Fruit fly (Drosophila melanogaster): ENCODE data around the gene CG43169.

The CG43169 gene

DNA sequence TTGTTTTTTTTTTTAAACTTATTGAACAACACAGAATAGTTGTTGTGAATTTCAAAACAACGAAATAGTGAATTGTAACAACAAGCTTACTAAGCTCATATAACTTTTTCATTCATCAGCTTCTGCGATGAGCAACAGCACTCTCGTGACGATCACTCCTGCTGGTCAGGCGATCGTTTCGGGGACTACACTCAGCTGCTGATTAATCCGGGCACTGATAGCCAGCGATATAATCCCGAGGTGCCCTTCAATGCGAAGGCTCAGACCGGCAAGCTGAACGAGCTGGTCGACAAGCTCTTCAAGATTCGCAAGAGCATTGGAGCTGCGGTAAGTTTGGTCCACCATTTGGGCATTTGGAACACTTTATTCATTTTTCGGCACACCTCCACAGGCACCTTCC is at the start of gene CG43169:
Gene CG43169, minus strand, starts transcription at position 101 of the 400 bp plus-strand sequence.
- TF ChIP-seq CG17801 (GFP tag; optimal IDR thresholded peaks at IDR 0.05; ENCODE audit: partially characterized antibody), result no peak

DNA sequence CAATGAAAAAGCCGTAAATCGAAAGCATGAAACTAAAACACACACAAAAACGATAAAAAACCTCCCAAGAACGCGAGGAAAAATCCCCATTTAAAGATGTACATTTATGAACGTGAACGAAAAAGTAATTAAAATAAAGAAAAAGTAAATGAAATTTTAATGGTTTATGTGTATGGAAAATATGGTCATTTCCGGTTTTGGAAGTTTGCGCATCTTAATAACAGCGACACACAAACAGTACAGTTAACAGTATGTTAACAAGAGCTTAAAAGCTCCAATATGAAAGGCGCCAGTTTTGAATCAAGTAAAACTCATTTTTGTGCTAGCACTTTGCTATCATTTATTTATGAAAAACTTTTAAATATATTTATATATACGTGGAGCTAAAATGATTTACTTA is 43.5 kb upstream of the CG43169 start:
- peak; percentile 49 for TF ChIP-seq CG17801 (GFP tag; optimal IDR thresholded peaks at IDR 0.05; ENCODE audit: partially characterized antibody)

DNA sequence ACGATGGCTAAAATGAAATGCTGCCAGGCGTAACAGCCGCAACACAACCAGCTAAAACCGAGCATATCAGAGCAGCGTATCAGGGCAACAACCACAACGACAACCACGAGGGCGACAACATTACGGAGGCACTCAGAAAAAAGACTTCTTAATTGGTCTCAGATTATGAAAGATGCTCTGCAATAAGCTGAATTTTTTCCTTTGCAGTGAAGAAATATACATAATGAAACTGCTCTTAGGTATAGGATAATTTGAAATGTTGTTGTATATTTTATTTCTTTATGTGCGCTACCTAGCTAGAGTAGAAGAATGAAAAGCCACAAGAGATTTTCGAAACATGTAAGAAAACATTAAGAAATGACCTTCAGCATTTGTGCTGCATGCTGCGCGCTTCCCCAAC is 41.1 kb upstream of the CG43169 start:
- no peak for TF ChIP-seq CG17801 (GFP tag; optimal IDR thresholded peaks at IDR 0.05; ENCODE audit: partially characterized antibody)

dm6 chr3L:8925679-8926078 is 37.2 kb upstream of the CG43169 start:
- no peak for TF ChIP-seq CG17801 (GFP tag; optimal IDR thresholded peaks at IDR 0.05; ENCODE audit: partially characterized antibody)

DNA sequence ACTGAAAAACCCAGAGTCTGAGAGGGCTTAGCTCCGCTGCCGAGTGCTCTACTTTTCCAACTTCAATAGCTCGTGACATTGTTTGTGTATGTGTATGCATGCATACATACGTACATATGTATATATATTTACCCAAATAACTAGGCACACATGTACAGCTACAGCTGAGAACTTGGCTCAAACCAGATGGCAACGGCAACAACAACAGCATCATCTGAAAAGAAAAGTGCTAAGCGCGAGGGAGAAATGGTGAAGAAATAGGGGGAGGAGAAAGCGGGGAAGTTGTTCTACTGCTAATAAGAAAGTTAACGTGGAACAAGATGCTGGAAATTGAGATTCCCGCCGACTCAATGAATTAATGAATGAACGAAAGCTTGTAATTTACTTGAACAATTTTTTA is 36.6 kb upstream of the CG43169 start:
- TF ChIP-seq CG17801 (GFP tag; optimal IDR thresholded peaks at IDR 0.05; ENCODE audit: partially characterized antibody), result no peak

DNA sequence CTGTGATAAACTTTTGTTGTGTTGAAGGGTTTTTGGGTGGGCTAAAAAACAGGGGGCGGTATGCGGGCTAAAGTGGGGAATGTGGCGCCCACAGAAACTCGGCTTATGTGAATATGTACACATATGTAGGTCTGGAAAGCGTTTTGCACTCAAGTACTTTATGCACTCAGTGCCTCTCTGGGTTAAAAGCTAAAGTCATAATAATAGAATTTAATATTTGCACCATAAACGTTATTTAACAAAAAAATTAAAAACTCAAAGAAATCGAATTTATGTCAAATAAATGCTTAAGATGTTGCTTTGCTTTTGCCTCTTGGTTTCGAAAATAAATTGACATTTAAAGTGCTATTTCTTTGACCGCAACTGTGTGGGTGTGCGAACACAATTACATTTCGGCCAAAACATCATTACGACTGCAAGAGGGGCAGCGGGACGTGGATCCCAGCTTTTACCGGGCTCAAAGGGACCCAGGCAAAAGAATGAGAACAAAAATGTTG is 36.0 kb upstream of the CG43169 start:
- no peak for TF ChIP-seq CG17801 (GFP tag; optimal IDR thresholded peaks at IDR 0.05; ENCODE audit: partially characterized antibody)

DNA sequence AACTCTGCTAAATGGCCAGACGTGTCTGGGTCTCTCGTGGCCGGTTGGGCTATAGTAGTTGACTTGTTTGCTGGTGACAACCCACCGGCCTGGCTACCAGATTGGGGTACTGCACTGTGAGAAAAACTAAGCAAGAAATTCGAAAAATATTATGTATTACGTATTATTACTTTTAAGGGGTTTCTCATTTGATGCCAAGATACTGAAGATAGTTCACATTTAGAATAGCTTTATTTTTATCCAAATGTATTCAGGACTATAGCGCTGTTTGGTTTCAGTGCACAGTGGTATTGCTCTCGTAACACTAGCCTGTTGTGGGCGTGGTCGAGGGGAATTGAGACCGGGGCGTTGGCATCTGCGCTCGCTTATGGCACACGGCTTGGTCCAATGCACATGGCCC is 32.3 kb upstream of the CG43169 start:
- TF ChIP-seq CG17801 (GFP tag; optimal IDR thresholded peaks at IDR 0.05; ENCODE audit: partially characterized antibody), result no peak

- TF ChIP-seq CG17801 (GFP tag; optimal IDR thresholded peaks at IDR 0.05; ENCODE audit: partially characterized antibody), result no peak
Observed at dm6 chr3L:8919678-8920077, 31.2 kb upstream of the CG43169 start.

DNA sequence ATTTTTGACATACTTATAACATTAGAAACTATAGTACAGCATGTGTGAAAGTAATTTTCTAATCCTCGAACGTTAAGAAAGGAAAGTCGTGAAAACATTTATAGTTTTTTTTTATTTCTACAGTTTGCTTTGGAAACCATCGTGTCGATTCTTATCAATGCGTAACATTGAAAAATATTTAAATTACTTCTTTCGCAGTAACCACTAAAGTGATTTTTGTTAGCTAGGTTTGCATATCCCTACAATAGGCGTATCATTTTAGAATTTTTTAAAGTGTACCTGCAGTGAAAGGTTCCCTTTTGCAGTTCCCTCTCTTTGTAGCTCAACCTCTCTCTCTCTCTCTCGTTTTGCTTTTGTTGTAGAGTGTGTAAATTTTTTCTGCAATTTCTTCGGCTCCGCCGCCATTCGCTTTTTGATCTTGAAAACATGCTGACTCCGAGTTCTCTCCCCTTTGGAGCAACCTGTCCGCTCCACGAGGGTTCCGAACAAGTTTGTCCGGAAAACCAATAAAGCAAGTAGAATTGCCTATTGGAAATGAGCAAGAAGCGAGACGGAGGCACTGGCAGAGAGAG is 25.2 kb upstream of the CG43169 start:
- peak; percentile 53 for TF ChIP-seq CG17801 (GFP tag; optimal IDR thresholded peaks at IDR 0.05; ENCODE audit: partially characterized antibody)

dm6 chr3L:8912332-8912731 is 23.9 kb upstream of the CG43169 start, which contains the start of the genes Tsp66E and mfr:
Gene Tsp66E (plus strand): TSS chr3L:8912499.
Gene mfr (minus strand): TSS chr3L:8912671.
- TF ChIP-seq CG17801 (GFP tag; optimal IDR thresholded peaks at IDR 0.05; ENCODE audit: partially characterized antibody), result peak; percentile 23

DNA sequence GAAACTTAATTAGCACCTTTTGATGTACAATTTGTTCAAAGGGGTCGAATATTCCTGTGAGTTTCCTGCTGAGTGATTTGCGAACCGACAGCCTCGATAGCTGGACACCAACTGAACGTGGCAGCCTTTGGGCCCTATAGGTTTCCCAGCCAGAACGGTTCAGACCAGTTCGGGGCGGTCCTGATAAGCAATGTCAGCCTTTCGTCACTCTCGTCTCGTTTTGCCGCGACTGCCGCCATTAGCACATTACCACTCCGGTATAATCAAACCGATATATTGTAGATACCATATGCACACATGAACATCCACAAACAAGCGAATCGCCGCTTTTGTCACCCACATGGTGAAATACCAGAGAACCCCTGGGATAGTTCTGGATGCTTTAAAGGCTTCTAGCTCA is 16.7 kb upstream of the CG43169 start, which contains the start of gene TrpA1:
Gene TrpA1, minus strand, starts transcription at position 101 of the 400 bp plus-strand sequence.
- no peak for TF ChIP-seq CG17801 (GFP tag; optimal IDR thresholded peaks at IDR 0.05; ENCODE audit: partially characterized antibody)

DNA sequence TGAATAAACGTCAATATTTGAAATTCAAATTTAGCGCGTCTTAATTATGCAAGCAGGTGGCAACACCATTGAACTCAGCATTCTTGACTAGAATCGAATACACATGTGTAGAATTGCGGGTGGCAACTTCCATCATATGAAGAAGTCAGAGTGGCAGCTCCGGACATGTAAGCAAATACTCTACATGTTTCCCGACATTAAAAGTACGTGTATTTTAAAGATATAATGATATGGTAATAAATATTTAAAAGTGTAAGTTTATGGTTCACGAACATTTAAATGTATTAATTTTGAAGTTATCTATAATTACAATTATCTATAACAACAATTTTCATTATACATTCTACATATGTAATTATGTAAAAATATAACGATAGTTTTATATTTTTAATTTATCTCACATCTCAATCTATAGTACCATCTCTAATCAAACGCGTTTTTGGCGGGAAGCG is 2.8 kb upstream of the CG43169 start, which contains the start of gene Mcm7:
Gene Mcm7, plus strand, starts transcription at position 430 of the 452 bp plus-strand sequence.
- no peak for TF ChIP-seq CG17801 (GFP tag; optimal IDR thresholded peaks at IDR 0.05; ENCODE audit: partially characterized antibody)

DNA sequence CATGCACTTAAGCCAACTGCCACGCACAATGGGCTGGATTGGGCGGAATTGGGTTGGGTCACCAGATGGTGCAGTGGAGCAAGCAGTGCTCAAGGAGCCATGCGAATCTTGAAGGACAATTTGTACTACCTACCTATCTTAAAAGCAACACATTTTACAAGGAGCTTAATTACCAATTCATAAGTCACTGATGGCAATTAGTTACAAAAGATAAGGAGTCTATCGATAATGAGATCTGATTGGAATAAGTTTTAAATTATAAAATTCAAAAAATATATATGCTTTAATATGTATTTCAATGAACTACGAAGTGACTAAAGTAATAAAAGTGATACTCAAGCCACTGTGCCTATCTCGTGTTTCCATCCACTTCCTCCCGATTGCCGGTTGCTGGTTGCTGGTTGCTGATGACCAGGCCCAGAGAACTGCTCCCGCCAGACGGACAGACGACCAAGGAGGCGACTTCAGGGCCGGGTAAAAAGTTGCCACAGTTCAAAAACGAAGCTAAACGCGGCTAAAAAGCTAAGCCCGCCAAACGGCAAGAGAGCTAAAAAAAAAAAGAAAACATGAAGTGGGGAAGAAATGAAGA is 6.6 kb downstream of the CG43169 start:
- TF ChIP-seq CG17801 (GFP tag; optimal IDR thresholded peaks at IDR 0.05; ENCODE audit: partially characterized antibody), result no peak

DNA sequence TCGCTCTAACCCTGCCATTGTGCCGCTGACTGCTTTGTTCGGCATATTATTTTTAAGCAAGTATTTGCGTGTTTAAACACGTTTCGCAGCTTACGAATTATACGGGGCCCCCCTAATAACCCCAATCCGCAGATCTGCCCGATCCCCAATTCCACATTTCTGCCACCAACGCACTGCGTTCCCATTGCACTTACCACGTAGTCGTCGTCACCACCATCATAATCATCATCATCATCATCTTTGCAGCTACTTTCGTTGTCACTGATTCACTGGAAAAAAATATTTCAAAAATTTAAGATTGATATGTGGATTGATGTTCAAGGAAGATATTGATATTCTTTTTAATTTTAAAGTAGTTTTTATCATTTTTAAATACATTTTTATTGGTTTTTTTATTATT is 9.0 kb downstream of the CG43169 start:
- TF ChIP-seq CG17801 (GFP tag; optimal IDR thresholded peaks at IDR 0.05; ENCODE audit: partially characterized antibody), result no peak

dm6 chr3L:8878388-8878787 is 10.0 kb downstream of the CG43169 start:
- no peak for TF ChIP-seq CG17801 (GFP tag; optimal IDR thresholded peaks at IDR 0.05; ENCODE audit: partially characterized antibody)

dm6 chr3L:8873053-8873452 is 15.4 kb downstream of the CG43169 start:
- TF ChIP-seq CG17801 (GFP tag; optimal IDR thresholded peaks at IDR 0.05; ENCODE audit: partially characterized antibody), result no peak

All from ovary, adult (tissue).